Worm (Caenorhabditis elegans) whole organism, L1 larva: Measurements from ENCODE around the gene fbxa-66.

Experiments
- egl-13 ChIP-seq: sonication (generic microtip); optimal IDR thresholded peaks from 2 replicates; lab custom pipeline; 2016; ENCODE audit warnings: missing genotype, missing genetic modification reagents, missing genetic modification characterization, missing compliant biosample characterization
- fkh-10 ChIP-seq: sonication (generic microtip); optimal IDR thresholded peaks from 2 replicates; lab custom pipeline; 2017; ENCODE audit warnings: missing biosample characterization, missing genetic modification reagents, missing genetic modification characterization
- jun-1 ChIP-seq: fragments of 150-350 bp; optimal IDR thresholded peaks from 2 replicates; lab custom pipeline; 2014; ENCODE audit warnings: missing biosample characterization, missing genetic modification reagents, missing genetic modification characterization
- lin-15B ChIP-seq: fragments of 150-350 bp; sonication (generic microtip); optimal IDR thresholded peaks from 3 replicates; lab custom pipeline; 2014; ENCODE audit warnings: missing biosample characterization, missing genetic modification characterization
- lsy-2 ChIP-seq, 2 experiments: fragments of 150-350 bp; optimal IDR thresholded peaks; 2 replicates each; lab custom pipeline; 2014; ENCODE audit warnings: missing biosample characterization in 2 of 2, missing genetic modification characterization in 2 of 2
- mdl-1 ChIP-seq, 2 experiments: fragments of 150-350 bp; optimal IDR thresholded peaks; 2 replicates each; lab custom pipeline; 2014 to 2017; ENCODE audit warnings: missing biosample characterization in 2 of 2, missing genetic modification characterization in 2 of 2, inconsistent platforms in 1 of 2
- nhr-11 ChIP-seq: fragments of 150-350 bp; optimal IDR thresholded peaks from 2 replicates; lab custom pipeline; 2014; ENCODE audit warnings: missing biosample characterization, missing genetic modification characterization
- nhr-12 ChIP-seq: sonication (generic microtip); optimal IDR thresholded peaks from 2 replicates; lab custom pipeline; 2017; ENCODE audit warnings: missing biosample characterization, missing genetic modification characterization
- nhr-76 ChIP-seq: sonication (generic microtip); optimal IDR thresholded peaks from 2 replicates; lab custom pipeline; 2017; ENCODE audit warnings: missing biosample characterization, missing genetic modification characterization

DNA sequence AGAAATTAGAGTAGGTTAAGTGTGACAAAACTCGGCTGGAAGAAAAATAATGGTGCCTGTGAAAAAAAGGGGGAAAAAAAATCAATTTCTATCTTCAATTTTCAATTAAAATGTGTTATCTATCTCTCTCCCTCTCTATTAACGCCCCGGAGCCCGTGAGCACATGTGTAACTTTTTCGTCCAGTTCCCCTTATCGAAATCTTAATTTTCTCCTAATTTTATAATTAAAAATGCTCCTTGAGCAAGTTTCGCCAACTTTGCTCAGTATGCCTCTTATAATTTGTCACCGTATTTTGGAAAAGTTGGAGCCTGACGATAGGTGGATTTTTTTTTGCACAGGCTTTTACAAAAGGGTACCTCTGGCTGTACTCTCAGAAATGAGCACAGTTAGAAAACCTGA lies 5.8 kb downstream of the fbxa-66 start, which contains the start of the genes fbxa-1 and Y54F10BM.20:
- TF ChIP-seq nhr-76 (tag; lab: Kevin White, UChicago) = no peak
- TF ChIP-seq fkh-10 = no peak
- TF ChIP-seq mdl-1 (tag; optimal IDR thresholded peaks at IDR 0.05; lab: Kevin White, UChicago) = no peak
- TF ChIP-seq nhr-11 (tag; lab: Kevin White, UChicago) = no peak
- no peak for TF ChIP-seq jun-1
- no peak for TF ChIP-seq nhr-12
- no peak for TF ChIP-seq lin-15B (tag; lab: Kevin White, UChicago)
- TF ChIP-seq lsy-2 (tag; optimal IDR thresholded peaks at IDR 0.05; lab: Kevin White, UChicago) = no peak
- no peak for TF ChIP-seq egl-13 (tag; lab: Kevin White, UChicago)
